Fruit fly (Drosophila melanogaster) whole organism, pupa: ENCODE results near the gene Octbeta1R.

Source experiments
- CG10348 ChIP-seq: fragments of 200-800 bp; sonication (Bioruptor generic); IDR thresholded peaks from 2 replicates; pipeline ENCODE4 v1.3.6; 2022; ENCODE audit warnings: missing biosample characterization, missing genetic modification characterization
- CG12605 ChIP-seq: fragments of 200-800 bp; sonication (Bioruptor generic); IDR thresholded peaks from 2 replicates; pipeline ENCODE4 v1.3.6; 2022; ENCODE audit warnings: missing biosample characterization, missing genetic modification characterization
- CG15710 ChIP-seq: fragments of 200-800 bp; sonication (Bioruptor generic); optimal IDR thresholded peaks from 2 replicates; lab custom pipeline; 2018; ENCODE audit warnings: missing biosample characterization, mild to moderate bottlenecking, missing genetic modification characterization, moderate library complexity
- CG34367 ChIP-seq: fragments of 200-800 bp; sonication (Bioruptor generic); optimal IDR thresholded peaks from 2 replicates; lab custom pipeline; 2018; ENCODE audit warnings: missing biosample characterization, mild to moderate bottlenecking, missing genetic modification characterization
- CG8301 ChIP-seq: fragments of 200-800 bp; sonication (Bioruptor generic); optimal IDR thresholded peaks from 2 replicates; lab custom pipeline; 2018; ENCODE audit warnings: missing biosample characterization, mild to moderate bottlenecking, missing genetic modification characterization
- CG9948 ChIP-seq: fragments of 200-800 bp; sonication (Bioruptor generic); optimal IDR thresholded peaks from 2 replicates; lab custom pipeline; 2018; ENCODE audit warnings: missing biosample characterization, mild to moderate bottlenecking, missing genetic modification characterization, moderate library complexity
- EcR ChIP-seq: fragments of 200-800 bp; sonication (Bioruptor generic); optimal IDR thresholded peaks from 3 replicates; lab custom pipeline; 2019; ENCODE audit warnings: missing biosample characterization, missing genetic modification characterization, mild to moderate bottlenecking, moderate library complexity, missing genetic modification reagents
- Ets98B ChIP-seq: fragments of 200-800 bp; sonication (Bioruptor generic); IDR thresholded peaks from 2 replicates; pipeline ENCODE4 v1.3.6; 2022; ENCODE audit warnings: missing biosample characterization, missing genetic modification characterization
- Pif1A ChIP-seq: fragments of 200-800 bp; sonication (Bioruptor generic); optimal IDR thresholded peaks from 3 replicates; lab custom pipeline; 2016; ENCODE audit warnings: missing biosample characterization, missing genetic modification characterization
- gl ChIP-seq: fragments of 200-800 bp; sonication (Bioruptor generic); optimal IDR thresholded peaks from 2 replicates; lab custom pipeline; 2018; ENCODE audit warnings: missing biosample characterization, mild to moderate bottlenecking, missing genetic modification characterization

DNA sequence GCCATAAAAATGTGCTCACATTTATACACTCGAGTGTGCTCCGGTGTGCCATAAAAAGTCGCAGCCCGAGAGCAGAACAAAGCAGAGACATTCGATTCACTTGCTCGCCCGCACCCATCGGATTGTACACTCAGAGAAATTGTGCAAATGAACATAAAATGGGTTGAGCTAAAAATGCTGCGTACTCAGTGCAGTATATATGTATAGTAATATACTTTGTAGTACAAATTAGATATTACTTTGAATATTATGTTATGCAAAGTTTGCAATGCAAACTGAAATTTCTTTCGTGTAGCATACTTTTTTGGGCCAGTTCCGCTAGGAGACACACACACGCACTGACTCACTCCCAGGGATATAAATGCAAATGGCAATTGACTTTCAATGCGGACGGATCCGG is 6.6 kb downstream of the Octbeta1R start:
- TF ChIP-seq Pif1A (GFP tag; lab: Kevin White, UChicago) (no peak), CG8301 (tag; lab: Kevin White, UChicago) (no peak), EcR (GFP tag; lab: Kevin White, UChicago) (no peak), Ets98B (GFP tag; lab: Robert Waterston, UW) (no peak), CG12605 (GFP tag; lab: Robert Waterston, UW) (no peak), CG9948 (tag; lab: Kevin White, UChicago) (no peak), CG34367 (tag; lab: Kevin White, UChicago) (no peak), CG15710 (tag; lab: Kevin White, UChicago) (no peak), gl (tag; lab: Kevin White, UChicago) (no peak), CG10348 (GFP tag; lab: Robert Waterston, UW) (no peak)
